Fruit fly (Drosophila melanogaster) whole organism, embryonic: ENCODE measurements around the gene CG5171.

Source experiments
- Awh ChIP-seq: fragments of 200-800 bp; sonication (Bioruptor generic); IDR thresholded peaks from 2 replicates; pipeline ENCODE4, ENCODE4 v1.3.6; 2022; ENCODE audit warnings: missing biosample characterization, missing genetic modification characterization
- B-H1 ChIP-seq: fragments of 200-800 bp; sonication (Bioruptor generic); IDR thresholded peaks from 3 replicates; pipeline ENCODE4 v1.3.6; 2022; ENCODE audit warnings: missing biosample characterization, missing genetic modification characterization
- CG10147 ChIP-seq: fragments of 200-800 bp; sonication (Bioruptor generic); optimal IDR thresholded peaks from 2 replicates; lab custom pipeline; 2019; ENCODE audit warnings: missing biosample characterization, mild to moderate bottlenecking, missing genetic modification characterization, moderate library complexity
- CG11456 ChIP-seq: fragments of 200-800 bp; sonication (Bioruptor generic); IDR thresholded peaks from 3 replicates; pipeline ENCODE4 v1.3.6; 2022; ENCODE audit warnings: missing biosample characterization, missing genetic modification characterization
- CG11695 ChIP-seq: fragments of 200-800 bp; sonication (Bioruptor generic); IDR thresholded peaks from 3 replicates; pipeline ENCODE4 v1.3.6; 2022; ENCODE audit warnings: missing biosample characterization, missing genetic modification characterization
- CG12942 ChIP-seq: fragments of 200-800 bp; sonication (Bioruptor generic); optimal IDR thresholded peaks from 3 replicates; lab custom pipeline; 2016; ENCODE audit warnings: missing biosample characterization, missing genetic modification characterization
- CG15696 ChIP-seq: fragments of 200-800 bp; sonication (Bioruptor generic); optimal IDR thresholded peaks from 2 replicates; lab custom pipeline; 2019; ENCODE audit warnings: missing biosample characterization, mild to moderate bottlenecking, missing genetic modification characterization, moderate library complexity
- CG16779 ChIP-seq: fragments of 200-800 bp; sonication (Bioruptor generic); IDR thresholded peaks from 2 replicates; pipeline ENCODE4 v1.3.6; 2022; ENCODE audit warnings: missing biosample characterization, missing genetic modification characterization
- CG17361 ChIP-seq: fragments of 200-800 bp; sonication (Bioruptor generic); IDR thresholded peaks from 3 replicates; pipeline ENCODE4 v1.3.6; 2022; ENCODE audit warnings: missing biosample characterization, missing genetic modification characterization
- CG17385 ChIP-seq: fragments of 200-800 bp; sonication (Bioruptor generic); optimal IDR thresholded peaks from 3 replicates; lab custom pipeline; 2018; ENCODE audit warnings: missing biosample characterization, mild to moderate bottlenecking, missing genetic modification characterization
- CG17829 ChIP-seq: fragments of 200-800 bp; optimal IDR thresholded peaks from 2 replicates; lab custom pipeline; 2019; ENCODE audit warnings: missing biosample characterization, mild to moderate bottlenecking, missing genetic modification characterization, moderate library complexity
- CG2120 ChIP-seq: fragments of 200-800 bp; sonication (Bioruptor generic); optimal IDR thresholded peaks from 3 replicates; lab custom pipeline; 2016; ENCODE audit warnings: missing biosample characterization, missing genetic modification characterization
- CG2202 ChIP-seq: fragments of 200-800 bp; sonication (Bioruptor generic); optimal IDR thresholded peaks from 2 replicates; lab custom pipeline; 2018; ENCODE audit warnings: missing biosample characterization, mild to moderate bottlenecking, missing genetic modification characterization
- CG34376 ChIP-seq: fragments of 200-800 bp; sonication (Bioruptor generic); optimal IDR thresholded peaks from 2 replicates; lab custom pipeline; 2018; ENCODE audit warnings: missing biosample characterization, mild to moderate bottlenecking, missing genetic modification characterization
- CG42726 ChIP-seq: fragments of 200-800 bp; sonication (Bioruptor generic); IDR thresholded peaks from 2 replicates; pipeline ENCODE4 v1.3.6; 2022; ENCODE audit warnings: missing biosample characterization, missing genetic modification characterization; ENCODE audit not compliant: partially characterized antibody
- CG4730 ChIP-seq: fragments of 200-800 bp; sonication (Bioruptor generic); IDR thresholded peaks from 2 replicates; pipeline ENCODE4 v1.3.6; 2022; ENCODE audit warnings: missing biosample characterization, missing genetic modification characterization
- CG5953 ChIP-seq: fragments of 200-800 bp; sonication (Bioruptor generic); IDR thresholded peaks from 2 replicates; pipeline ENCODE4 v1.3.6; 2022; ENCODE audit warnings: missing biosample characterization, missing genetic modification characterization
- CG8290 ChIP-seq, 3 experiments: fragments of 200-800 bp; sonication (Bioruptor generic); optimal IDR thresholded peaks; 2 replicates each; lab custom pipeline; 2016 to 2019; ENCODE audit warnings: missing biosample characterization in 3 of 3, missing genetic modification characterization in 3 of 3, mild to moderate bottlenecking in 2 of 3, moderate library complexity in 1 of 3
- CG8765 ChIP-seq: fragments of 200-800 bp; sonication (Bioruptor generic); IDR thresholded peaks from 2 replicates; pipeline ENCODE4 v1.3.6; 2022; ENCODE audit warnings: missing biosample characterization, missing genetic modification characterization
- Dek ChIP-seq: fragments of 200-800 bp; sonication (Bioruptor generic); optimal IDR thresholded peaks from 3 replicates; lab custom pipeline; 2019; ENCODE audit warnings: missing biosample characterization, mild to moderate bottlenecking, missing genetic modification characterization, moderate library complexity
- HHEX ChIP-seq: fragments of 200-800 bp; sonication (Bioruptor generic); optimal IDR thresholded peaks from 3 replicates; lab custom pipeline; 2017; ENCODE audit warnings: missing biosample characterization, mild to moderate bottlenecking, missing genetic modification characterization, missing genetic modification reagents
- Myb ChIP-seq: fragments of 200-800 bp; sonication (Bioruptor generic); optimal IDR thresholded peaks from 2 replicates; lab custom pipeline; 2016; ENCODE audit warnings: missing biosample characterization, missing genetic modification characterization
- NC2α ChIP-seq: fragments of 200-800 bp; sonication (Bioruptor generic); optimal IDR thresholded peaks from 2 replicates; lab custom pipeline; 2016; ENCODE audit warnings: missing biosample characterization, missing genetic modification characterization
- Nf-YB ChIP-seq: fragments of 200-800 bp; sonication (Bioruptor generic); optimal IDR thresholded peaks from 3 replicates; lab custom pipeline; 2019; ENCODE audit warnings: missing biosample characterization, mild to moderate bottlenecking, missing genetic modification characterization, moderate library complexity
- Optix ChIP-seq: fragments of 200-800 bp; sonication (Bioruptor generic); IDR thresholded peaks from 3 replicates; pipeline ENCODE4 v1.3.6; 2022; ENCODE audit warnings: missing biosample characterization, missing genetic modification characterization
- Six4 ChIP-seq: fragments of 200-800 bp; sonication (Bioruptor generic); optimal IDR thresholded peaks from 2 replicates; lab custom pipeline; 2016; ENCODE audit warnings: missing biosample characterization, missing genetic modification characterization
- Taf1 ChIP-seq: fragments of 200-800 bp; sonication (Bioruptor generic); IDR thresholded peaks from 2 replicates; pipeline ENCODE4 v1.3.6; 2022; ENCODE audit warnings: missing biosample characterization, missing genetic modification characterization
- Usf ChIP-seq: fragments of 200-800 bp; sonication (Bioruptor generic); optimal IDR thresholded peaks from 2 replicates; lab custom pipeline; 2017; ENCODE audit warnings: missing genotype, missing biosample characterization, missing genetic modification characterization
- ac ChIP-seq: fragments of 200-800 bp; sonication (Bioruptor generic); optimal IDR thresholded peaks from 3 replicates; lab custom pipeline; 2017; ENCODE audit warnings: missing biosample characterization, mild to moderate bottlenecking, missing genetic modification characterization
- dmrt11E ChIP-seq: fragments of 200-800 bp; sonication (Bioruptor generic); optimal IDR thresholded peaks from 3 replicates; lab custom pipeline; 2018; ENCODE audit warnings: missing biosample characterization, mild to moderate bottlenecking, missing genetic modification characterization, moderate library complexity
- dmrt99B ChIP-seq: fragments of 200-800 bp; sonication (Bioruptor generic); optimal IDR thresholded peaks from 2 replicates; lab custom pipeline; 2018; ENCODE audit warnings: missing biosample characterization, mild to moderate bottlenecking, missing genetic modification characterization, moderate library complexity
- dpn ChIP-seq, 2 experiments: fragments of 200-800 bp; sonication (Bioruptor generic); optimal IDR thresholded peaks; 3 replicates each; lab custom pipeline; 2016; ENCODE audit warnings: missing biosample characterization in 2 of 2, missing genetic modification characterization in 2 of 2
- fd102C ChIP-seq: fragments of 200-800 bp; sonication (Bioruptor generic); optimal IDR thresholded peaks from 2 replicates; lab custom pipeline; 2018; ENCODE audit warnings: missing biosample characterization, mild to moderate bottlenecking, missing genetic modification characterization, moderate library complexity
- fd3F ChIP-seq: fragments of 200-800 bp; sonication (Bioruptor generic); optimal IDR thresholded peaks from 2 replicates; lab custom pipeline; 2018; ENCODE audit warnings: missing biosample characterization, mild to moderate bottlenecking, missing genetic modification characterization, moderate library complexity
- gro ChIP-seq: fragments of 200-800 bp; sonication (Bioruptor generic); optimal IDR thresholded peaks from 2 replicates; lab custom pipeline; 2016; ENCODE audit warnings: missing biosample characterization, missing genetic modification characterization
- inv ChIP-seq: fragments of 200-800 bp; sonication (Bioruptor generic); IDR thresholded peaks from 2 replicates; pipeline ENCODE4 v1.3.6; 2022; ENCODE audit warnings: missing biosample characterization, missing genetic modification characterization; ENCODE audit not compliant: partially characterized antibody
- ken ChIP-seq: fragments of 200-800 bp; sonication (Bioruptor generic); IDR thresholded peaks from 3 replicates; pipeline ENCODE4 v1.3.6; 2022; ENCODE audit warnings: missing biosample characterization, missing genetic modification characterization
- lilli ChIP-seq: fragments of 200-800 bp; sonication (Bioruptor generic); optimal IDR thresholded peaks from 3 replicates; lab custom pipeline; 2016; ENCODE audit warnings: missing biosample characterization, missing genetic modification characterization
- mam ChIP-seq: fragments of 200-800 bp; sonication (Bioruptor generic); optimal IDR thresholded peaks from 3 replicates; lab custom pipeline; 2016; ENCODE audit warnings: missing biosample characterization, missing genetic modification characterization
- nmo ChIP-seq: fragments of 200-800 bp; sonication (Bioruptor generic); optimal IDR thresholded peaks from 2 replicates; lab custom pipeline; 2018; ENCODE audit warnings: missing biosample characterization, mild to moderate bottlenecking, missing genetic modification characterization, moderate library complexity
- sisA ChIP-seq: fragments of 200-800 bp; sonication (Bioruptor generic); IDR thresholded peaks from 2 replicates; pipeline ENCODE4 v1.3.6; 2022; ENCODE audit warnings: missing biosample characterization, missing genetic modification characterization
- so ChIP-seq: fragments of 200-800 bp; sonication (Bioruptor generic); IDR thresholded peaks from 3 replicates; pipeline ENCODE4 v1.3.6; 2022; ENCODE audit warnings: missing biosample characterization, missing genetic modification characterization
- sob ChIP-seq: fragments of 200-800 bp; sonication (Bioruptor generic); IDR thresholded peaks from 2 replicates; pipeline ENCODE4 v1.3.6; 2022; ENCODE audit warnings: missing biosample characterization, missing genetic modification characterization
- ssp ChIP-seq: fragments of 200-800 bp; sonication (Bioruptor generic); IDR thresholded peaks from 2 replicates; pipeline ENCODE4 v1.3.6; 2022; ENCODE audit warnings: missing biosample characterization, missing genetic modification characterization
- tio ChIP-seq: fragments of 200-800 bp; sonication (Bioruptor generic); optimal IDR thresholded peaks from 2 replicates; lab custom pipeline; 2017; ENCODE audit warnings: missing biosample characterization, missing genetic modification characterization, inconsistent platforms
- vnd ChIP-seq: fragments of 200-800 bp; sonication (Bioruptor generic); IDR thresholded peaks from 3 replicates; pipeline ENCODE4 v1.3.6; 2022; ENCODE audit warnings: missing biosample characterization, missing genetic modification characterization; ENCODE audit not compliant: partially characterized antibody
- wdn ChIP-seq: fragments of 200-800 bp; sonication (Bioruptor generic); IDR thresholded peaks from 2 replicates; pipeline ENCODE4 v1.3.6; 2022; ENCODE audit warnings: missing biosample characterization, missing genetic modification characterization
- wek ChIP-seq: fragments of 200-800 bp; sonication (Bioruptor generic); optimal IDR thresholded peaks from 3 replicates; lab custom pipeline; 2018; ENCODE audit warnings: missing biosample characterization, mild to moderate bottlenecking, missing genetic modification characterization, moderate library complexity
- zen ChIP-seq: fragments of 200-800 bp; sonication (Bioruptor generic); optimal IDR thresholded peaks from 3 replicates; lab custom pipeline; 2018; ENCODE audit warnings: missing biosample characterization, mild to moderate bottlenecking, missing genetic modification characterization, moderate library complexity

The CG5171 gene

DNA sequence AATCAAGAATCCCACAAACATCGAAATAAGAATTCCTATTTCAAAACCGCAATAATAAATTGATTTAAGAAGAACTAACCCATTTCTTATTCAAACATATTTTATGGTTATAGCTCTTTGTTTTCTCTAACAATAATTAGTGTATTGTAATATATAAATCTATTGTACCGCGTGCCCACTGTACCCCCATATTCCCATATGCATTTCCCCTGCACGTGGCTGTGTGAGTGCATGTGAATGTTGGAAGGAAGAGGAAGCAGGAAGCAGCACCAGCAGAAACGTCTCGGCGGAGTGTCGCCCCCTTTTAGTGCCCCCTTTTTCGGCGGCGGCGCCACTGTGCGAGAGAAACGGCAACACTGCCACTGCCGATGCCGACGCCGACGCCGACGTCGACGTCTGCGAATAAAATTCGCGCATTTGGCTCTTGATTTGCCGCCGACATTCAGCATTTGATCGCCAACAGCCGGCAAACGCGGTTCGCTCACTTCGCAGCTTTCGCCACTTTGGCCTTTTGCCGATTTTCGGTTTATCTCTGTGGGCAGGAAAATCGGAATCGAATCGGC, 22.3 kb downstream of the CG5171 start (continued):
- TF ChIP-seq sisA (peak; percentile 53), Six4 (GFP tag; lab: Kevin White, UChicago) (peak; percentile 14), ken (GFP tag; lab: Robert Waterston, UW) (0 out of 3 replicates have a peak, but pooled peaks have one; percentile 46), CG42726 (GFP tag; lab: Robert Waterston, UW) (0 out of 2 replicates have a peak, but pooled peaks have one; percentile 28), B-H1 (no peak), HHEX (GFP tag; lab: Kevin White, UChicago) (peak; percentile 17), NC2α (no peak), Awh (GFP tag; lab: Robert Waterston, UW) (0 out of 2 replicates have a peak, but pooled peaks have one; percentile 39), Usf (GFP tag; lab: Kevin White, UChicago) (peak; percentile 42), CG16779 (GFP tag; lab: Robert Waterston, UW) (0 out of 2 replicates have a peak, but pooled peaks have one; percentile 16), nmo (GFP tag; lab: Kevin White, UChicago) (peak; percentile 17), tio (GFP tag; lab: Kevin White, UChicago) (no peak), fd102C (GFP tag; lab: Kevin White, UChicago) (no peak), CG8290 (GFP tag; optimal IDR thresholded peaks at IDR 0.05; lab: Kevin White, UChicago) (no peak), CG8290 (tag; optimal IDR thresholded peaks at IDR 0.05; lab: Kevin White, UChicago) (peak in 1 of 2 experiments; percentile 62), mam (peak; percentile 51), CG4730 (GFP tag; lab: Robert Waterston, UW) (peak; percentile 16; the same call in 1 of the 2 replicates), Taf1 (peak; percentile 45; the same call in 1 of the 2 replicates), CG15696 (peak; percentile 8), wdn (GFP tag; lab: Robert Waterston, UW) (no peak), lilli (peak; percentile 66), ssp (GFP tag; lab: Robert Waterston, UW) (no peak; the same call in 1 of the 2 replicates), Myb (peak; percentile 26), dpn (GFP tag; optimal IDR thresholded peaks at IDR 0.05; lab: Kevin White, UChicago) (peak in 1 of 2 experiments; percentile 29), so (0 out of 3 replicates have a peak, but pooled peaks have one; percentile 14), CG17361 (GFP tag; lab: Robert Waterston, UW) (no peak), CG12942 (peak; percentile 10), CG10147 (no peak), dmrt99B (tag; lab: Kevin White, UChicago) (peak; percentile 9), Nf-YB (GFP tag; lab: Kevin White, UChicago) (no peak), sob (GFP tag; lab: Robert Waterston, UW) (peak; percentile 31; the same call in 1 of the 2 replicates), CG2120 (GFP tag; lab: Kevin White, UChicago) (peak; percentile 81), CG17829 (tag; lab: Kevin White, UChicago) (no peak), CG11695 (0 out of 3 replicates have a peak, but pooled peaks have one; percentile 14), CG5953 (GFP tag; lab: Robert Waterston, UW) (0 out of 2 replicates have a peak, but pooled peaks have one; percentile 17), vnd (no peak), Dek (tag; lab: Kevin White, UChicago) (peak; percentile 2), Optix (GFP tag; lab: Robert Waterston, UW) (0 out of 3 replicates have a peak, but pooled peaks have one; percentile 42), dmrt11E (tag; lab: Kevin White, UChicago) (peak; percentile 10), wek (GFP tag; lab: Kevin White, UChicago) (no peak), gro (no peak), CG2202 (tag; lab: Kevin White, UChicago) (peak; percentile 5), ac (GFP tag; lab: Kevin White, UChicago) (no peak), CG34376 (GFP tag; lab: Kevin White, UChicago) (peak; percentile 13), zen (tag; lab: Kevin White, UChicago) (no peak), fd3F (GFP tag; lab: Kevin White, UChicago) (no peak), CG8765 (GFP tag; lab: Robert Waterston, UW) (peak; percentile 9; the same call in 1 of the 2 replicates), CG11456 (GFP tag; lab: Robert Waterston, UW) (peak; percentile 77; the same call in 2 of the 3 replicates), inv (GFP tag; lab: Robert Waterston, UW) (no peak), CG17385 (peak; percentile 72)
